Worm (Caenorhabditis elegans) whole organism, late embryonic: ENCODE data around the gene arx-6.

ENCODE experiments used
- C08G9.2 ChIP-seq: sonication (generic microtip); optimal IDR thresholded peaks from 2 replicates; lab custom pipeline; 2016; ENCODE audit warnings: mild to moderate bottlenecking, missing genetic modification characterization, moderate library complexity, missing compliant biosample characterization
- C38D4.7 ChIP-seq: fragments of 200-800 bp; sonication (Bioruptor generic); optimal IDR thresholded peaks from 2 replicates; lab custom pipeline; 2018; ENCODE audit warnings: mild to moderate bottlenecking, missing genetic modification characterization, moderate library complexity, missing compliant biosample characterization
- F13H6.1 ChIP-seq: sonication (generic microtip); optimal IDR thresholded peaks from 2 replicates; lab custom pipeline; 2016; ENCODE audit warnings: missing genetic modification characterization, missing compliant biosample characterization
- K09A11.1 ChIP-seq: sonication (generic microtip); optimal IDR thresholded peaks from 2 replicates; lab custom pipeline; 2017; ENCODE audit warnings: antibody characterized with exemption, mild to moderate bottlenecking, missing genetic modification characterization, missing compliant biosample characterization; ENCODE audit not compliant: insufficient read depth
- T23F11.4 ChIP-seq: fragments of 200-800 bp; sonication (Bioruptor generic); optimal IDR thresholded peaks from 2 replicates; lab custom pipeline; 2018; ENCODE audit warnings: mild to moderate bottlenecking, missing genetic modification characterization, missing compliant biosample characterization
- ahr-1 ChIP-seq: sonication (generic microtip); optimal IDR thresholded peaks from 2 replicates; lab custom pipeline; 2016; ENCODE audit warnings: missing genetic modification characterization, missing compliant biosample characterization
- ama-1 ChIP-seq: fragments of 150-350 bp; optimal IDR thresholded peaks from 2 replicates; lab custom pipeline; 2014
- ceh-18 ChIP-seq: sonication (generic microtip); optimal IDR thresholded peaks from 2 replicates; lab custom pipeline; 2016; ENCODE audit warnings: missing genetic modification characterization, missing compliant biosample characterization
- ceh-2 ChIP-seq: sonication (generic microtip); optimal IDR thresholded peaks from 2 replicates; lab custom pipeline; 2016; ENCODE audit warnings: missing genotype, missing genetic modification characterization, missing compliant biosample characterization
- ceh-22 ChIP-seq: sonication (generic microtip); optimal IDR thresholded peaks from 2 replicates; lab custom pipeline; 2017; ENCODE audit warnings: missing biosample characterization, missing genetic modification characterization
- ceh-31 ChIP-seq: sonication (generic microtip); optimal IDR thresholded peaks from 2 replicates; lab custom pipeline; 2016; ENCODE audit warnings: missing genetic modification characterization, missing compliant biosample characterization
- ceh-34 ChIP-seq: sonication (generic microtip); optimal IDR thresholded peaks from 2 replicates; lab custom pipeline; 2016; ENCODE audit warnings: mild to moderate bottlenecking, missing genetic modification characterization, missing compliant biosample characterization
- ceh-48 ChIP-seq: sonication (generic microtip); optimal IDR thresholded peaks from 2 replicates; lab custom pipeline; 2016; ENCODE audit warnings: missing genetic modification characterization, inconsistent platforms, missing compliant biosample characterization
- ceh-6 ChIP-seq: fragments of 200-800 bp; sonication (Bioruptor generic); optimal IDR thresholded peaks from 2 replicates; lab custom pipeline; 2018; ENCODE audit warnings: mild to moderate bottlenecking, missing genetic modification characterization, missing compliant biosample characterization
- ceh-9 ChIP-seq: sonication (generic microtip); optimal IDR thresholded peaks from 2 replicates; lab custom pipeline; 2016; ENCODE audit warnings: mild to moderate bottlenecking, missing genetic modification characterization, inconsistent platforms, missing compliant biosample characterization
- dve-1 ChIP-seq: sonication (generic microtip); optimal IDR thresholded peaks from 2 replicates; lab custom pipeline; 2017; ENCODE audit warnings: antibody characterized with exemption, mild to moderate bottlenecking, missing genetic modification characterization, missing compliant biosample characterization
- elt-2 ChIP-seq: sonication (generic microtip); optimal IDR thresholded peaks from 2 replicates; lab custom pipeline; 2016; ENCODE audit warnings: missing genetic modification reagents, missing genetic modification characterization, missing compliant biosample characterization
- ets-4 ChIP-seq: sonication (generic microtip); optimal IDR thresholded peaks from 2 replicates; lab custom pipeline; 2016; ENCODE audit warnings: missing genetic modification characterization, missing compliant biosample characterization
- eyg-1 ChIP-seq: sonication (generic microtip); optimal IDR thresholded peaks from 2 replicates; lab custom pipeline; 2016; ENCODE audit warnings: missing genotype, missing genetic modification characterization, missing compliant biosample characterization
- fax-1 ChIP-seq: sonication (generic microtip); optimal IDR thresholded peaks from 2 replicates; lab custom pipeline; 2016; ENCODE audit warnings: missing genotype, missing genetic modification characterization, missing compliant biosample characterization
- gmeb-2 ChIP-seq: sonication (generic microtip); optimal IDR thresholded peaks from 2 replicates; lab custom pipeline; 2016; ENCODE audit warnings: missing genetic modification characterization, inconsistent platforms, missing compliant biosample characterization
- hlh-13 ChIP-seq: fragments of 200-800 bp; sonication (Bioruptor generic); optimal IDR thresholded peaks from 2 replicates; lab custom pipeline; 2018; ENCODE audit warnings: mild to moderate bottlenecking, missing genetic modification characterization, missing compliant biosample characterization
- hlh-15 ChIP-seq: sonication (generic microtip); optimal IDR thresholded peaks from 2 replicates; lab custom pipeline; 2016; ENCODE audit warnings: missing genetic modification characterization, missing compliant biosample characterization
- hlh-30 ChIP-seq: sonication (generic microtip); optimal IDR thresholded peaks from 2 replicates; lab custom pipeline; 2017; ENCODE audit warnings: antibody characterized with exemption, missing genetic modification characterization, missing compliant biosample characterization; ENCODE audit not compliant: insufficient read depth
- hlh-6 ChIP-seq: sonication (generic microtip); optimal IDR thresholded peaks from 2 replicates; lab custom pipeline; 2016; ENCODE audit warnings: missing genotype, missing genetic modification characterization, missing compliant biosample characterization
- hlh-8 ChIP-seq: sonication (generic microtip); optimal IDR thresholded peaks from 2 replicates; lab custom pipeline; 2016; ENCODE audit warnings: missing genotype, missing genetic modification characterization, missing compliant biosample characterization
- lim-6 ChIP-seq: sonication (generic microtip); optimal IDR thresholded peaks from 2 replicates; lab custom pipeline; 2016; ENCODE audit warnings: missing genetic modification characterization, missing compliant biosample characterization
- madf-2 ChIP-seq: sonication (generic microtip); optimal IDR thresholded peaks from 2 replicates; lab custom pipeline; 2017; ENCODE audit warnings: missing genetic modification characterization, missing compliant biosample characterization
- mec-3 ChIP-seq: sonication (generic microtip); optimal IDR thresholded peaks from 2 replicates; lab custom pipeline; 2016; ENCODE audit warnings: borderline replicate concordance, missing genetic modification characterization, missing compliant biosample characterization
- nhr-11 ChIP-seq: fragments of 150-350 bp; optimal IDR thresholded peaks from 2 replicates; lab custom pipeline; 2014; ENCODE audit warnings: missing biosample characterization, missing genetic modification characterization
- odd-2 ChIP-seq: sonication (generic microtip); optimal IDR thresholded peaks from 2 replicates; lab custom pipeline; 2017; ENCODE audit warnings: antibody characterized with exemption, mild to moderate bottlenecking, missing genetic modification characterization, missing compliant biosample characterization
- pag-3 ChIP-seq: sonication (generic microtip); optimal IDR thresholded peaks from 2 replicates; lab custom pipeline; 2016; ENCODE audit warnings: missing compliant biosample characterization, missing genetic modification characterization, borderline replicate concordance
- pax-1 ChIP-seq: fragments of 150-350 bp; optimal IDR thresholded peaks from 2 replicates; lab custom pipeline; 2014; ENCODE audit warnings: missing biosample characterization, missing genetic modification characterization
- pha-2 ChIP-seq: sonication (generic microtip); optimal IDR thresholded peaks from 2 replicates; lab custom pipeline; 2017; ENCODE audit warnings: mild to moderate bottlenecking, missing genetic modification characterization, missing compliant biosample characterization
- pha-4 ChIP-seq: fragments of 150-350 bp; optimal IDR thresholded peaks from 2 replicates; lab custom pipeline; 2018; ENCODE audit warnings: missing biosample characterization, missing genetic modification reagents, missing genetic modification characterization
- ref-2 ChIP-seq: sonication (generic microtip); optimal IDR thresholded peaks from 2 replicates; lab custom pipeline; 2016; ENCODE audit warnings: missing genetic modification characterization, missing compliant biosample characterization
- rnt-1 ChIP-seq: sonication (generic microtip); optimal IDR thresholded peaks from 2 replicates; lab custom pipeline; 2016; ENCODE audit warnings: missing genetic modification characterization, missing compliant biosample characterization
- sdc-2 ChIP-seq: sonication (generic microtip); optimal IDR thresholded peaks from 2 replicates; lab custom pipeline; 2016; ENCODE audit warnings: missing genotype, missing genetic modification characterization, missing compliant biosample characterization
- sox-4 ChIP-seq: sonication (generic microtip); optimal IDR thresholded peaks from 2 replicates; lab custom pipeline; 2017; ENCODE audit warnings: mild to moderate bottlenecking, missing genetic modification characterization, inconsistent platforms, missing compliant biosample characterization
- tbx-2 ChIP-seq: sonication (generic microtip); optimal IDR thresholded peaks from 2 replicates; lab custom pipeline; 2016; ENCODE audit warnings: missing genetic modification characterization, missing compliant biosample characterization
- tbx-7 ChIP-seq: sonication (generic microtip); optimal IDR thresholded peaks from 2 replicates; lab custom pipeline; 2016; ENCODE audit warnings: missing genotype, missing genetic modification characterization, missing compliant biosample characterization
- unc-42 ChIP-seq: sonication (generic microtip); optimal IDR thresholded peaks from 2 replicates; lab custom pipeline; 2016; ENCODE audit warnings: missing genotype, missing genetic modification characterization, missing compliant biosample characterization
- unc-55 ChIP-seq: sonication (generic microtip); optimal IDR thresholded peaks from 2 replicates; lab custom pipeline; 2017; ENCODE audit warnings: missing biosample characterization, missing genetic modification reagents, missing genetic modification characterization
- unc-86 ChIP-seq: sonication (generic microtip); optimal IDR thresholded peaks from 2 replicates; lab custom pipeline; 2016; ENCODE audit warnings: missing genetic modification characterization, missing compliant biosample characterization
- zip-5 ChIP-seq: sonication (generic microtip); optimal IDR thresholded peaks from 2 replicates; lab custom pipeline; 2016; ENCODE audit warnings: missing genetic modification characterization, missing compliant biosample characterization
- ztf-16 ChIP-seq: sonication (generic microtip); optimal IDR thresholded peaks from 2 replicates; lab custom pipeline; 2017; ENCODE audit warnings: missing genetic modification characterization, missing compliant biosample characterization

The arx-6 gene

DNA sequence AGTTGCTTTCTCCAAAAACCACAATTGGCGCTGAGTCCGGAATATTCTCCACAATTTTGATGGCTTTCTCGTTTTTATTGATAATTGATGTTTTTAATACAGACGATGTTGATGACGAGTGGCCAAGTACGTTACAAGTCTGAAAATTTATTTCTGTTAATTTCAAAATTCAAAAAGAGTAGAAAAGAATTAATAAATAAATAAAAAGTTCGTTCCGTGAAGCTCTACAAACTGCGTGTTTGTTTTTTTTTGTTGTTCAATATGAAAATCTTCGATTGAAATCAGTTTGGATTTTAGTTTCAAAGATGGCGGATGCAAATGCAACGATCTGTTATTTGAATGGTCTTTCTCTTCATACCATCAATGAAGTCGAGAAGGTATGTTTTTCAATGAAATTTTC is 32.5 kb downstream of the arx-6 start, which contains the start of gene F26F4.2:
F26F4.2 (plus strand) TSS at position 301 of the 400 bp plus-strand sequence.
- no peak for TF ChIP-seq pax-1 (tag; lab: Kevin White, UChicago)
- no peak for TF ChIP-seq tbx-2 (tag; lab: Kevin White, UChicago)
- no peak for TF ChIP-seq ceh-48 (tag; lab: Kevin White, UChicago)
- no peak for TF ChIP-seq dve-1 (tag; lab: Kevin White, UChicago)
- TF ChIP-seq ceh-22: no peak
- no peak for TF ChIP-seq ahr-1 (tag; lab: Kevin White, UChicago)
- no peak for TF ChIP-seq hlh-30 (tag; lab: Kevin White, UChicago)
- TF ChIP-seq hlh-13 (GFP tag; lab: Kevin White, UChicago): no peak
- no peak for TF ChIP-seq pag-3 (tag; lab: Kevin White, UChicago)
- TF ChIP-seq gmeb-2 (tag; lab: Kevin White, UChicago): no peak
- TF ChIP-seq hlh-8: no peak
- TF ChIP-seq rnt-1 (tag; lab: Kevin White, UChicago): no peak
- TF ChIP-seq madf-2 (tag; lab: Kevin White, UChicago): no peak
- TF ChIP-seq ets-4 (tag; lab: Kevin White, UChicago): no peak
- no peak for TF ChIP-seq eyg-1 (tag; lab: Kevin White, UChicago)
- TF ChIP-seq ceh-9 (tag; lab: Kevin White, UChicago): no peak
- TF ChIP-seq K09A11.1 (tag; lab: Kevin White, UChicago): no peak
- no peak for TF ChIP-seq odd-2 (tag; lab: Kevin White, UChicago)
- no peak for TF ChIP-seq mec-3

DNA sequence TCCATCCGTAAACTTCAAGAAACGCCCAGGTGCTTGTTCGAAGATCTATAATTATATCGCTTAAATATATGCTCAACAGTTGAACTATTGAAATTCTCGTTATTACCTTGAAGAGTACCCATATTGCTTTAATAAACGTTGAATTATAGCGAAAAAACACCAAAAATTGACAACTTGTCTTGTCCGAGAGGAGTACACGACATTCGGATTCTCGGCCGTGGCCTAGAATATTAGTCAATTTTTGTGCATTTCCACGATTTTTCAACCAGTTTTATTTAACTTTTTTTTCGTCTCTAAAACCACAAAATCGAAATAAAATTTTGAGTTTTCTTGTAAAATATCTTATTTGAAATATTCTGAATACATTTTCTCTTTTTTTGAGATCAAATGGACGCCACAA is 33.9 kb downstream of the arx-6 start, which contains the start of the genes F26F4.9 and cee-1:
F26F4.9 (minus strand) TSS at position 205 of the 400 bp plus-strand sequence.
cee-1 (plus strand) TSS at position 383 of the 400 bp plus-strand sequence.
- no peak for TF ChIP-seq unc-86 (tag; lab: Kevin White, UChicago)
- peak; percentile 71 for TF ChIP-seq ceh-2 (tag; lab: Kevin White, UChicago)
- TF ChIP-seq fax-1: peak; percentile 2
- no peak for TF ChIP-seq nhr-11 (tag; lab: Kevin White, UChicago)
- TF ChIP-seq rnt-1 (tag; lab: Kevin White, UChicago): peak; percentile 7
- TF ChIP-seq C08G9.2: peak; percentile 85
- peak; percentile 72 for TF ChIP-seq hlh-8
- no peak for TF ChIP-seq C38D4.7 (GFP tag; lab: Kevin White, UChicago)
- peak; percentile 75 for TF ChIP-seq ets-4 (tag; lab: Kevin White, UChicago)
- TF ChIP-seq tbx-7 (tag; lab: Kevin White, UChicago): peak; percentile 71
- TF ChIP-seq ama-1 (lab: Kevin White, UChicago): no peak
- peak; percentile 30 for TF ChIP-seq unc-55 (GFP tag; lab: Kevin White, UChicago)
- TF ChIP-seq ceh-31 (tag; lab: Kevin White, UChicago): peak; percentile 85
- TF ChIP-seq lim-6 (tag; lab: Kevin White, UChicago): peak; percentile 39
- peak; percentile 13 for TF ChIP-seq ztf-16 (tag; lab: Kevin White, UChicago)
- TF ChIP-seq ref-2 (tag; lab: Kevin White, UChicago): peak; percentile 25
- no peak for TF ChIP-seq hlh-15 (tag; lab: Kevin White, UChicago)
- peak; percentile 52 for TF ChIP-seq zip-5 (tag; lab: Kevin White, UChicago)
- TF ChIP-seq gmeb-2 (tag; lab: Kevin White, UChicago): no peak
- TF ChIP-seq ceh-18 (tag; lab: Kevin White, UChicago): peak; percentile 38
- no peak for TF ChIP-seq T23F11.4 (GFP tag; lab: Kevin White, UChicago)

DNA sequence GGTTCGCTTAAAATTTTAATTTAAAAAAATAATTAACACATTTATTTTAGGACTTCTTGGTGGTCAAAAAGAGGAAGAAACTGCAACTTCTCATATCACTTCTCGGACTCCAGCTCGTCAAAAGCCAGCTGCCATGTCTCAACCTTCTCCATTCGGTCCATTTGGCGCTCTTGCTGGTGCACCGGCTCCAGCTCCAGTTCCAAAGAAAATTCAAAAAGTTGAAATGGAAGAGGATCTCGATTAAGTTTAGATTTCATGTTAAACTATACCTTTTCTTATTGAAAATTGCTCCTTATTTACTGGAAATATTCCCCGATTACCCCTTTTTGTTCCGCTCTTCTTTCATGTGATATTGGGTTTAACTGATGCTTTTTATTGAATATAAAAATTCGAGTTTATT is 35.3 kb downstream of the arx-6 start:
- TF ChIP-seq unc-42 (tag; lab: Kevin White, UChicago) (no peak), ceh-31 (tag; lab: Kevin White, UChicago) (no peak), F13H6.1 (no peak), hlh-6 (tag; lab: Kevin White, UChicago) (no peak), lim-6 (tag; lab: Kevin White, UChicago) (no peak), pha-2 (no peak), fax-1 (no peak), sox-4 (tag; lab: Kevin White, UChicago) (no peak), ceh-6 (GFP tag; lab: Kevin White, UChicago) (no peak), hlh-13 (GFP tag; lab: Kevin White, UChicago) (no peak), ceh-34 (no peak), tbx-2 (tag; lab: Kevin White, UChicago) (no peak), ets-4 (tag; lab: Kevin White, UChicago) (no peak), elt-2 (tag; lab: Kevin White, UChicago) (no peak), pag-3 (tag; lab: Kevin White, UChicago) (no peak), sdc-2 (tag; lab: Kevin White, UChicago) (no peak), unc-86 (tag; lab: Kevin White, UChicago) (no peak), pha-4 (tag; lab: Kevin White, UChicago) (no peak)
